Fruit fly (Drosophila melanogaster) whole organism, embryonic: ENCODE data around the gene cni.

Experiments used
- ATbp ChIP-seq: fragments of 200-800 bp; sonication (Bioruptor generic); optimal IDR thresholded peaks from 2 replicates; lab custom pipeline; 2017; ENCODE audit warnings: missing biosample characterization, mild to moderate bottlenecking, missing genetic modification characterization, missing genetic modification reagents
- Awh ChIP-seq: fragments of 200-800 bp; sonication (Bioruptor generic); IDR thresholded peaks from 2 replicates; pipeline ENCODE4, ENCODE4 v1.3.6; 2022; ENCODE audit warnings: missing biosample characterization, missing genetic modification characterization
- CG10209 ChIP-seq: fragments of 200-800 bp; sonication (Bioruptor generic); optimal IDR thresholded peaks from 3 replicates; lab custom pipeline; 2017; ENCODE audit warnings: missing biosample characterization, mild to moderate bottlenecking, missing genetic modification characterization, missing genetic modification reagents
- CG10366 ChIP-seq: fragments of 200-800 bp; sonication (Bioruptor generic); IDR thresholded peaks from 2 replicates; pipeline ENCODE4 v1.3.6; 2022; ENCODE audit warnings: missing biosample characterization, missing genetic modification characterization
- CG10543 ChIP-seq: fragments of 200-800 bp; sonication (Bioruptor generic); optimal IDR thresholded peaks from 3 replicates; lab custom pipeline; 2017; ENCODE audit warnings: missing biosample characterization, mild to moderate bottlenecking, missing genetic modification characterization, moderate library complexity
- CG12155 ChIP-seq: fragments of 200-800 bp; sonication (Bioruptor generic); optimal IDR thresholded peaks from 3 replicates; lab custom pipeline; 2016; ENCODE audit warnings: missing biosample characterization, missing genetic modification characterization
- CG12391 ChIP-seq: fragments of 200-800 bp; sonication (Bioruptor generic); optimal IDR thresholded peaks from 3 replicates; lab custom pipeline; 2018; ENCODE audit warnings: missing biosample characterization, mild to moderate bottlenecking, missing genetic modification characterization, moderate library complexity
- CG12659 ChIP-seq: fragments of 200-800 bp; sonication (Bioruptor generic); optimal IDR thresholded peaks from 3 replicates; lab custom pipeline; 2017; ENCODE audit warnings: mild to moderate bottlenecking, missing biosample characterization, missing genetic modification reagents, missing genetic modification characterization
- CG13624 ChIP-seq: fragments of 200-800 bp; sonication (Bioruptor generic); optimal IDR thresholded peaks from 2 replicates; lab custom pipeline; 2016; ENCODE audit warnings: missing biosample characterization, missing genetic modification characterization
- CG13775 ChIP-seq: fragments of 200-800 bp; sonication (Bioruptor generic); optimal IDR thresholded peaks from 3 replicates; lab custom pipeline; 2017; ENCODE audit warnings: missing biosample characterization, mild to moderate bottlenecking, missing genetic modification characterization
- CG15601 ChIP-seq: fragments of 200-800 bp; sonication (Bioruptor generic); optimal IDR thresholded peaks from 3 replicates; lab custom pipeline; 2019; ENCODE audit warnings: missing biosample characterization, mild to moderate bottlenecking, missing genetic modification characterization, moderate library complexity
- CG18011 ChIP-seq: fragments of 200-800 bp; sonication (Bioruptor generic); optimal IDR thresholded peaks from 2 replicates; lab custom pipeline; 2017; ENCODE audit warnings: missing biosample characterization, missing genetic modification characterization, mild to moderate bottlenecking, moderate library complexity, missing genotype
- CG30020 ChIP-seq: fragments of 200-800 bp; optimal IDR thresholded peaks from 2 replicates; lab custom pipeline; 2019; ENCODE audit warnings: missing biosample characterization, mild to moderate bottlenecking, missing genetic modification characterization, moderate library complexity
- CG32772 ChIP-seq: fragments of 200-800 bp; sonication (Bioruptor generic); IDR thresholded peaks from 2 replicates; pipeline ENCODE4 v1.3.6; 2022; ENCODE audit warnings: missing biosample characterization, missing genetic modification characterization
- CG33557 ChIP-seq: fragments of 200-800 bp; sonication (Bioruptor generic); optimal IDR thresholded peaks from 2 replicates; lab custom pipeline; 2019; ENCODE audit warnings: missing biosample characterization, mild to moderate bottlenecking, missing genetic modification characterization, moderate library complexity
- CG3995 ChIP-seq: fragments of 200-800 bp; sonication (Bioruptor generic); optimal IDR thresholded peaks from 3 replicates; lab custom pipeline; 2016; ENCODE audit warnings: missing biosample characterization, missing genetic modification characterization
- CG4820 ChIP-seq: fragments of 200-800 bp; sonication (Bioruptor generic); optimal IDR thresholded peaks from 3 replicates; lab custom pipeline; 2016; ENCODE audit warnings: missing biosample characterization, missing genetic modification characterization
- CG7987 ChIP-seq: fragments of 200-800 bp; sonication (Bioruptor generic); optimal IDR thresholded peaks from 2 replicates; lab custom pipeline; 2018; ENCODE audit warnings: missing biosample characterization, mild to moderate bottlenecking, missing genetic modification characterization, moderate library complexity
- CG8290 ChIP-seq, 3 experiments: fragments of 200-800 bp; sonication (Bioruptor generic); optimal IDR thresholded peaks; 2 replicates each; lab custom pipeline; 2016 to 2019; ENCODE audit warnings: missing biosample characterization in 3 of 3, missing genetic modification characterization in 3 of 3, mild to moderate bottlenecking in 2 of 3, moderate library complexity in 1 of 3
- D19A ChIP-seq: fragments of 200-800 bp; optimal IDR thresholded peaks from 3 replicates; lab custom pipeline; 2019; ENCODE audit warnings: missing biosample characterization, mild to moderate bottlenecking, missing genetic modification characterization, moderate library complexity
- Dad ChIP-seq: fragments of 200-800 bp; sonication (Bioruptor generic); optimal IDR thresholded peaks from 3 replicates; lab custom pipeline; 2016; ENCODE audit warnings: missing biosample characterization, missing genetic modification characterization
- E2f1 ChIP-seq: fragments of 200-800 bp; sonication (Bioruptor generic); IDR thresholded peaks from 2 replicates; pipeline ENCODE4 v1.3.6; 2022; ENCODE audit warnings: missing biosample characterization, missing genetic modification characterization
- E2f2 ChIP-seq: fragments of 200-800 bp; sonication (Bioruptor generic); IDR thresholded peaks from 2 replicates; pipeline ENCODE4 v1.3.6; 2022; ENCODE audit warnings: missing biosample characterization, missing genetic modification characterization
- ERR ChIP-seq: fragments of 200-800 bp; sonication (Bioruptor generic); optimal IDR thresholded peaks from 2 replicates; lab custom pipeline; 2016; ENCODE audit warnings: missing biosample characterization, missing genetic modification characterization
- Ets65A ChIP-seq: fragments of 200-800 bp; sonication (Bioruptor generic); peaks from one replicate; lab custom pipeline; 2016; ENCODE audit warnings: missing biosample characterization, missing genetic modification characterization
- Fer1 ChIP-seq: fragments of 200-800 bp; sonication (Bioruptor generic); optimal IDR thresholded peaks from 2 replicates; lab custom pipeline; 2017; ENCODE audit warnings: missing biosample characterization, mild to moderate bottlenecking, missing genetic modification characterization
- H2.0 ChIP-seq: fragments of 200-800 bp; sonication (Bioruptor generic); IDR thresholded peaks from 2 replicates; pipeline ENCODE4 v1.3.6; 2022; ENCODE audit warnings: missing biosample characterization, missing genetic modification characterization
- HLH54F ChIP-seq: fragments of 200-800 bp; sonication (Bioruptor generic); optimal IDR thresholded peaks from 3 replicates; lab custom pipeline; 2016; ENCODE audit warnings: missing biosample characterization, missing genetic modification characterization
- MBD-R2 ChIP-seq: fragments of 200-800 bp; sonication (Bioruptor generic); IDR thresholded peaks from 2 replicates; pipeline ENCODE4 v1.3.6; 2022; ENCODE audit warnings: missing biosample characterization, missing genetic modification characterization
- NfI ChIP-seq: fragments of 200-800 bp; sonication (Bioruptor generic); optimal IDR thresholded peaks from 3 replicates; lab custom pipeline; 2018; ENCODE audit warnings: missing biosample characterization, mild to moderate bottlenecking, missing genetic modification characterization, moderate library complexity
- Oli ChIP-seq: fragments of 200-800 bp; sonication (Bioruptor generic); optimal IDR thresholded peaks from 2 replicates; lab custom pipeline; 2018; ENCODE audit warnings: missing biosample characterization, mild to moderate bottlenecking, missing genetic modification characterization, moderate library complexity
- Optix ChIP-seq: fragments of 200-800 bp; sonication (Bioruptor generic); IDR thresholded peaks from 3 replicates; pipeline ENCODE4 v1.3.6; 2022; ENCODE audit warnings: missing biosample characterization, missing genetic modification characterization
- Rx ChIP-seq: fragments of 200-800 bp; sonication (Bioruptor generic); IDR thresholded peaks from 2 replicates; pipeline ENCODE4 v1.3.6; 2022; ENCODE audit warnings: missing biosample characterization, missing genetic modification characterization
- Taf1 ChIP-seq: fragments of 200-800 bp; sonication (Bioruptor generic); IDR thresholded peaks from 2 replicates; pipeline ENCODE4 v1.3.6; 2022; ENCODE audit warnings: missing biosample characterization, missing genetic modification characterization
- ap ChIP-seq: fragments of 200-800 bp; sonication (Bioruptor generic); IDR thresholded peaks from 2 replicates; pipeline ENCODE4 v1.3.6; 2022; ENCODE audit warnings: missing biosample characterization, missing genetic modification characterization
- chm ChIP-seq: fragments of 200-800 bp; sonication (Bioruptor generic); IDR thresholded peaks from 2 replicates; pipeline ENCODE4 v1.3.6; 2022; ENCODE audit warnings: missing biosample characterization, missing genetic modification characterization
- ci ChIP-seq: fragments of 200-800 bp; sonication (Bioruptor generic); IDR thresholded peaks from 3 replicates; pipeline ENCODE4 v1.3.6; 2022; ENCODE audit warnings: missing biosample characterization, missing genetic modification characterization
- dm ChIP-seq: fragments of 200-800 bp; sonication (Bioruptor generic); optimal IDR thresholded peaks from 3 replicates; lab custom pipeline; 2016; ENCODE audit warnings: missing biosample characterization, missing genetic modification characterization
- eyg ChIP-seq: fragments of 200-800 bp; sonication (Bioruptor generic); optimal IDR thresholded peaks from 3 replicates; lab custom pipeline; 2016; ENCODE audit warnings: missing biosample characterization, missing genetic modification characterization
- fd102C ChIP-seq: fragments of 200-800 bp; sonication (Bioruptor generic); optimal IDR thresholded peaks from 2 replicates; lab custom pipeline; 2018; ENCODE audit warnings: missing biosample characterization, mild to moderate bottlenecking, missing genetic modification characterization, moderate library complexity
- grau ChIP-seq: fragments of 200-800 bp; optimal IDR thresholded peaks from 3 replicates; lab custom pipeline; 2019; ENCODE audit warnings: missing biosample characterization, mild to moderate bottlenecking, missing genetic modification characterization, moderate library complexity
- grn ChIP-seq: fragments of 200-800 bp; sonication (Bioruptor generic); optimal IDR thresholded peaks from 3 replicates; lab custom pipeline; 2017; ENCODE audit warnings: missing biosample characterization, missing genetic modification characterization
- klu ChIP-seq: fragments of 200-800 bp; sonication (Bioruptor generic); IDR thresholded peaks from 2 replicates; pipeline ENCODE4 v1.3.6; 2022; ENCODE audit warnings: missing biosample characterization, missing genetic modification characterization
- mirr ChIP-seq: fragments of 200-800 bp; sonication (Bioruptor generic); optimal IDR thresholded peaks from 3 replicates; lab custom pipeline; 2018; ENCODE audit warnings: missing biosample characterization, mild to moderate bottlenecking, missing genetic modification characterization
- pan ChIP-seq, 4 experiments: fragments of >200 bp in 3 of 4; fragments of 200-800 bp in 1 of 4; sonication (Bioruptor generic) in 1 of 4; optimal IDR thresholded peaks in 3 of 4; IDR thresholded peaks in 1 of 4; 2 replicates each; pipeline versions ENCODE4 v1.3.6 to Lab custom; 2017 to 2022; ENCODE audit warnings: missing biosample characterization in 2 of 4, missing genetic modification characterization in 2 of 4, mixed read lengths in 1 of 4
- repo ChIP-seq: fragments of 200-800 bp; sonication (Bioruptor generic); optimal IDR thresholded peaks from 2 replicates; lab custom pipeline; 2016; ENCODE audit warnings: missing biosample characterization, missing genetic modification characterization
- ssp ChIP-seq: fragments of 200-800 bp; sonication (Bioruptor generic); IDR thresholded peaks from 2 replicates; pipeline ENCODE4 v1.3.6; 2022; ENCODE audit warnings: missing biosample characterization, missing genetic modification characterization
- tx ChIP-seq: fragments of 200-800 bp; sonication (Bioruptor generic); optimal IDR thresholded peaks from 2 replicates; lab custom pipeline; 2016; ENCODE audit warnings: missing biosample characterization, missing genetic modification characterization
- vnd ChIP-seq: fragments of 200-800 bp; sonication (Bioruptor generic); IDR thresholded peaks from 3 replicates; pipeline ENCODE4 v1.3.6; 2022; ENCODE audit warnings: missing biosample characterization, missing genetic modification characterization; ENCODE audit not compliant: partially characterized antibody
- zfh2 ChIP-seq: fragments of 200-800 bp; sonication (Bioruptor generic); optimal IDR thresholded peaks from 2 replicates; lab custom pipeline; 2016; ENCODE audit warnings: missing biosample characterization, missing genetic modification characterization

The cni gene

DNA sequence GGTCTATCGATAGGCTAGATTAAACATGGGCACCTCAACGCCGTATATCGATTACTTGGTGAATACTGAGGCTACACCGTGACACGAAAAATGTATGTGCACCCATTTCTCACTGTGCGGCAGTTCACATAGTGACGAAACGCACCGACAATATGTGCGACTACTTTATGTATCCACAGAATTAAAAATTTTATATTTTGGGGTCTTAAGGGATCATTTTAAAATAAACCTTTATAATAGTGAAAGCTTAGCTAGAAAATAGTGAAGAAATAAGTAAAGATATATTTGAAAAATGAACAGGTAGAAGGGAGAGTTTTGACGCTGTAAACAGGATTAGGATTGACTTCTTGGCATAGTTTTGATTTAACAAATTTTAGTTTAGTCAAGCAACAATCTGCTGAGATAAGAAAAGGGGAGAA is 18.6 kb upstream of the cni start, which contains the start of gene mRpL4 (continued):
- TF ChIP-seq CG13775 (peak; percentile 56), Optix (GFP tag; lab: Robert Waterston, UW) (peak; percentile 39; the same call in 2 of the 3 replicates), Awh (0 out of 2 replicates have a peak, but pooled peaks have one; percentile 20), ci (peak; percentile 63), mirr (GFP tag; lab: Kevin White, UChicago) (no peak), ATbp (GFP tag; lab: Kevin White, UChicago) (no peak), grau (peak; percentile 89), CG10366 (GFP tag; lab: Robert Waterston, UW) (0 out of 2 replicates have a peak, but pooled peaks have one; percentile 50), ssp (GFP tag; lab: Robert Waterston, UW) (no peak), Rx (GFP tag; lab: Robert Waterston, UW) (peak; percentile 66), D19A (tag; lab: Kevin White, UChicago) (peak; percentile 37), HLH54F (peak; percentile 82), chm (GFP tag; lab: Robert Waterston, UW) (peak; percentile 66; the same call in 1 of the 2 replicates), Fer1 (GFP tag; lab: Kevin White, UChicago) (no peak), CG10543 (peak; percentile 25), H2.0 (GFP tag; lab: Robert Waterston, UW) (peak; percentile 45), MBD-R2 (peak; percentile 94), pan (optimal IDR thresholded peaks at IDR 0.05; lab: Kevin White, UChicago) (no peak), pan (GFP tag; optimal IDR thresholded peaks at IDR 0.05 in 1 of 2, IDR thresholded peaks at IDR 0.05 in 1 of 2) (peak in 1 of 2 experiments; percentile 85), klu (no peak), CG3995 (peak; percentile 87), Dad (GFP tag; lab: Kevin White, UChicago) (peak; percentile 69), CG12155 (GFP tag; lab: Kevin White, UChicago) (peak; percentile 71), CG32772 (GFP tag; lab: Robert Waterston, UW) (peak; percentile 73; the same call in 1 of the 2 replicates), fd102C (peak; percentile 33), CG15601 (tag; lab: Kevin White, UChicago) (peak; percentile 32), Ets65A (GFP tag; lab: Kevin White, UChicago) (no peak), CG7987 (GFP tag; lab: Kevin White, UChicago) (peak; percentile 8), CG12391 (tag; lab: Kevin White, UChicago) (peak; percentile 72), zfh2 (peak; percentile 85), CG18011 (GFP tag; lab: Kevin White, UChicago) (peak; percentile 36), CG10209 (GFP tag; lab: Kevin White, UChicago) (peak; percentile 42), Oli (tag; lab: Kevin White, UChicago) (peak; percentile 17), NfI (peak; percentile 69), CG12659 (GFP tag; lab: Kevin White, UChicago) (peak; percentile 80), ERR (GFP tag; lab: Kevin White, UChicago) (peak; percentile 44), CG4820 (GFP tag; lab: Kevin White, UChicago) (peak; percentile 61), CG13624 (GFP tag; lab: Kevin White, UChicago) (peak; percentile 69), grn (peak; percentile 2), eyg (GFP tag; lab: Kevin White, UChicago) (no peak), dm (GFP tag; lab: Kevin White, UChicago) (peak; percentile 79), repo (GFP tag; lab: Kevin White, UChicago) (peak; percentile 24), tx (peak; percentile 76), CG33557 (peak; percentile 4), CG30020 (tag; lab: Kevin White, UChicago) (peak; percentile 74), vnd (GFP tag; lab: Robert Waterston, UW) (peak; percentile 98), E2f1 (GFP tag; lab: Robert Waterston, UW) (peak; percentile 70), CG8290 (GFP tag; optimal IDR thresholded peaks at IDR 0.05; lab: Kevin White, UChicago) (peak; percentile 98), CG8290 (tag; optimal IDR thresholded peaks at IDR 0.05; lab: Kevin White, UChicago) (peak; percentile 97), ap (no peak), Taf1 (GFP tag; lab: Robert Waterston, UW) (peak; percentile 49; the same call in 1 of the 2 replicates), E2f2 (peak; percentile 53; the same call in 1 of the 2 replicates)
